Fruit fly (Drosophila melanogaster) whole organism, embryonic: ENCODE results near the gene CG11458.

Source experiments
- B-H1 ChIP-seq: fragments of 200-800 bp; sonication (Bioruptor generic); IDR thresholded peaks from 3 replicates; pipeline ENCODE4 v1.3.6; 2022; ENCODE audit warnings: missing biosample characterization, missing genetic modification characterization
- CG10274 ChIP-seq: fragments of 200-800 bp; sonication (Bioruptor generic); optimal IDR thresholded peaks from 3 replicates; lab custom pipeline; 2017; ENCODE audit warnings: missing biosample characterization, mild to moderate bottlenecking, missing genetic modification characterization
- CG12744 ChIP-seq: fragments of 200-800 bp; sonication (Bioruptor generic); optimal IDR thresholded peaks from 2 replicates; lab custom pipeline; 2016; ENCODE audit warnings: missing biosample characterization, missing genetic modification characterization
- CG16863 ChIP-seq: fragments of 200-800 bp; sonication (Bioruptor generic); optimal IDR thresholded peaks from 3 replicates; lab custom pipeline; 2016; ENCODE audit warnings: missing biosample characterization, missing genetic modification characterization
- CG17359 ChIP-seq: fragments of 200-800 bp; sonication (Bioruptor generic); optimal IDR thresholded peaks from 3 replicates; lab custom pipeline; 2018; ENCODE audit warnings: missing biosample characterization, mild to moderate bottlenecking, missing genetic modification characterization, moderate library complexity
- CG31388 ChIP-seq: fragments of 200-800 bp; sonication (Bioruptor generic); optimal IDR thresholded peaks from 2 replicates; lab custom pipeline; 2016; ENCODE audit warnings: missing biosample characterization, missing genetic modification characterization
- CG3281 ChIP-seq: fragments of 200-800 bp; sonication (Bioruptor generic); optimal IDR thresholded peaks from 3 replicates; lab custom pipeline; 2017; ENCODE audit warnings: missing biosample characterization, mild to moderate bottlenecking, missing genetic modification characterization
- CG6765 ChIP-seq: fragments of 200-800 bp; sonication (Bioruptor generic); optimal IDR thresholded peaks from 3 replicates; lab custom pipeline; 2017; ENCODE audit warnings: missing biosample characterization, mild to moderate bottlenecking, missing genetic modification characterization
- CG6813 ChIP-seq: fragments of 200-800 bp; sonication (Bioruptor generic); optimal IDR thresholded peaks from 2 replicates; lab custom pipeline; 2017; ENCODE audit warnings: missing biosample characterization, missing genetic modification characterization, mild to moderate bottlenecking, moderate library complexity, missing genetic modification reagents
- CG7786 ChIP-seq: fragments of 200-800 bp; sonication (Bioruptor generic); optimal IDR thresholded peaks from 2 replicates; lab custom pipeline; 2016; ENCODE audit warnings: missing biosample characterization, missing genetic modification characterization
- CG7839 ChIP-seq: fragments of 200-800 bp; sonication (Bioruptor generic); optimal IDR thresholded peaks from 3 replicates; lab custom pipeline; 2018; ENCODE audit warnings: missing biosample characterization, mild to moderate bottlenecking, missing genetic modification characterization, moderate library complexity
- CG8281 ChIP-seq: fragments of 200-800 bp; sonication (Bioruptor generic); optimal IDR thresholded peaks from 2 replicates; lab custom pipeline; 2018; ENCODE audit warnings: missing biosample characterization, mild to moderate bottlenecking, missing genetic modification characterization, moderate library complexity
- Camta ChIP-seq: fragments of 200-800 bp; sonication (Bioruptor generic); optimal IDR thresholded peaks from 2 replicates; lab custom pipeline; 2016; ENCODE audit warnings: missing biosample characterization, missing genetic modification characterization
- D19B ChIP-seq: fragments of 200-800 bp; sonication (Bioruptor generic); optimal IDR thresholded peaks from 2 replicates; lab custom pipeline; 2017; ENCODE audit warnings: missing biosample characterization, mild to moderate bottlenecking, missing genetic modification characterization
- Dad ChIP-seq: fragments of 200-800 bp; sonication (Bioruptor generic); optimal IDR thresholded peaks from 3 replicates; lab custom pipeline; 2016; ENCODE audit warnings: missing biosample characterization, missing genetic modification characterization
- Deaf1 ChIP-seq: fragments of 200-800 bp; optimal IDR thresholded peaks from 3 replicates; lab custom pipeline; 2019; ENCODE audit warnings: missing biosample characterization, mild to moderate bottlenecking, missing genetic modification characterization, moderate library complexity
- Dek ChIP-seq: fragments of 200-800 bp; sonication (Bioruptor generic); optimal IDR thresholded peaks from 3 replicates; lab custom pipeline; 2019; ENCODE audit warnings: missing biosample characterization, mild to moderate bottlenecking, missing genetic modification characterization, moderate library complexity
- Doc3 ChIP-seq: fragments of 200-800 bp; sonication (Bioruptor generic); IDR thresholded peaks from 3 replicates; pipeline ENCODE4 v1.3.6; 2022; ENCODE audit warnings: missing biosample characterization, missing genetic modification characterization; ENCODE audit not compliant: partially characterized antibody
- GATAe ChIP-seq: fragments of 200-800 bp; sonication (Bioruptor generic); conservative IDR thresholded peaks from 2 replicates; pipeline ENCODE4 v1.3.6; 2022; ENCODE audit warnings: missing biosample characterization, missing genetic modification characterization
- H15 ChIP-seq: fragments of 200-800 bp; sonication (Bioruptor generic); IDR thresholded peaks from 3 replicates; pipeline ENCODE4 v1.3.6; 2022; ENCODE audit warnings: missing biosample characterization, missing genetic modification characterization
- Hr3 ChIP-seq: fragments of 200-800 bp; sonication (Bioruptor generic); optimal IDR thresholded peaks from 3 replicates; lab custom pipeline; 2016; ENCODE audit warnings: missing biosample characterization, missing genetic modification characterization
- Mes4 ChIP-seq: fragments of 200-800 bp; sonication (Bioruptor generic); optimal IDR thresholded peaks from 2 replicates; lab custom pipeline; 2016; ENCODE audit warnings: missing biosample characterization, missing genetic modification characterization
- Myb ChIP-seq: fragments of 200-800 bp; sonication (Bioruptor generic); optimal IDR thresholded peaks from 2 replicates; lab custom pipeline; 2016; ENCODE audit warnings: missing biosample characterization, missing genetic modification characterization
- Nf-YA ChIP-seq: fragments of 200-800 bp; sonication (Bioruptor generic); IDR thresholded peaks from 2 replicates; pipeline ENCODE4 v1.3.6; 2022; ENCODE audit warnings: missing biosample characterization, missing genetic modification characterization
- TFAM ChIP-seq: fragments of 200-800 bp; sonication (Bioruptor generic); optimal IDR thresholded peaks from 2 replicates; lab custom pipeline; 2017; ENCODE audit warnings: missing biosample characterization, missing genetic modification characterization, inconsistent platforms
- Taf1 ChIP-seq: fragments of 200-800 bp; sonication (Bioruptor generic); IDR thresholded peaks from 2 replicates; pipeline ENCODE4 v1.3.6; 2022; ENCODE audit warnings: missing biosample characterization, missing genetic modification characterization
- Vsx1 ChIP-seq: fragments of 200-800 bp; sonication (Bioruptor generic); optimal IDR thresholded peaks from 2 replicates; lab custom pipeline; 2017; ENCODE audit warnings: missing biosample characterization, mild to moderate bottlenecking, missing genetic modification characterization, missing genetic modification reagents
- YL-1 ChIP-seq: fragments of 200-800 bp; sonication (Bioruptor generic); optimal IDR thresholded peaks from 3 replicates; lab custom pipeline; 2017; ENCODE audit warnings: missing biosample characterization, mild to moderate bottlenecking, missing genetic modification characterization
- ato ChIP-seq: fragments of 200-800 bp; sonication (Bioruptor generic); IDR thresholded peaks from 2 replicates; pipeline ENCODE4 v1.3.6; 2022; ENCODE audit warnings: missing biosample characterization, missing genetic modification characterization; ENCODE audit not compliant: partially characterized antibody
- cato ChIP-seq: fragments of 200-800 bp; sonication (Bioruptor generic); optimal IDR thresholded peaks from 2 replicates; lab custom pipeline; 2016; ENCODE audit warnings: missing biosample characterization, missing genetic modification characterization, borderline replicate concordance
- chinmo ChIP-seq: fragments of 200-800 bp; sonication (Bioruptor generic); IDR thresholded peaks from 4 replicates; pipeline ENCODE4 v1.3.6; 2022; ENCODE audit warnings: missing biosample characterization, missing genetic modification characterization; ENCODE audit not compliant: partially characterized antibody
- corto ChIP-seq: fragments of 200-800 bp; sonication (Bioruptor generic); optimal IDR thresholded peaks from 2 replicates; lab custom pipeline; 2016; ENCODE audit warnings: missing biosample characterization, mild to moderate bottlenecking, missing genetic modification characterization, moderate library complexity
- da ChIP-seq: fragments of 200-800 bp; sonication (Bioruptor generic); optimal IDR thresholded peaks from 2 replicates; lab custom pipeline; 2016; ENCODE audit warnings: missing biosample characterization, missing genetic modification characterization
- dati ChIP-seq: fragments of 200-800 bp; sonication (Bioruptor generic); IDR thresholded peaks from 2 replicates; pipeline ENCODE4 v1.3.6; 2022; ENCODE audit warnings: missing biosample characterization, missing genetic modification characterization
- disco-r ChIP-seq: fragments of 200-800 bp; sonication (Bioruptor generic); optimal IDR thresholded peaks from 2 replicates; lab custom pipeline; 2016; ENCODE audit warnings: missing biosample characterization, missing genetic modification characterization
- exex ChIP-seq: fragments of 200-800 bp; sonication (Bioruptor generic); optimal IDR thresholded peaks from 4 replicates; lab custom pipeline; 2018; ENCODE audit warnings: missing biosample characterization, mild to moderate bottlenecking, missing genetic modification characterization, moderate library complexity
- fd3F ChIP-seq: fragments of 200-800 bp; sonication (Bioruptor generic); optimal IDR thresholded peaks from 2 replicates; lab custom pipeline; 2018; ENCODE audit warnings: missing biosample characterization, mild to moderate bottlenecking, missing genetic modification characterization, moderate library complexity
- ham ChIP-seq: fragments of 200-800 bp; sonication (Bioruptor generic); IDR thresholded peaks from 2 replicates; pipeline ENCODE4 v1.3.6; 2022; ENCODE audit warnings: missing biosample characterization, missing genetic modification characterization
- hkb ChIP-seq, 2 experiments: fragments of 200-800 bp in 1 of 2; fragments of >200 bp in 1 of 2; sonication (Bioruptor generic) in 1 of 2; IDR thresholded peaks in 1 of 2; optimal IDR thresholded peaks in 1 of 2; 2 replicates each; pipeline versions ENCODE4 v1.3.6 to Lab custom; 2017 to 2022; ENCODE audit warnings: missing biosample characterization in 1 of 2, missing genetic modification characterization in 1 of 2
- inv ChIP-seq: fragments of 200-800 bp; sonication (Bioruptor generic); IDR thresholded peaks from 2 replicates; pipeline ENCODE4 v1.3.6; 2022; ENCODE audit warnings: missing biosample characterization, missing genetic modification characterization; ENCODE audit not compliant: partially characterized antibody
- lola ChIP-seq, 3 experiments: fragments of >200 bp in 2 of 3; fragments of 200-800 bp in 1 of 3; sonication (Bioruptor generic) in 1 of 3; optimal IDR thresholded peaks; 2 replicates each; lab custom pipeline; 2017 to 2019; ENCODE audit warnings: missing biosample characterization in 3 of 3, missing genetic modification characterization in 3 of 3, mild to moderate bottlenecking in 1 of 3, moderate library complexity in 1 of 3
- maf-S ChIP-seq: fragments of 200-800 bp; sonication (Bioruptor generic); optimal IDR thresholded peaks from 2 replicates; lab custom pipeline; 2016; ENCODE audit warnings: missing biosample characterization, missing genetic modification characterization
- mirr ChIP-seq: fragments of 200-800 bp; sonication (Bioruptor generic); optimal IDR thresholded peaks from 3 replicates; lab custom pipeline; 2018; ENCODE audit warnings: missing biosample characterization, mild to moderate bottlenecking, missing genetic modification characterization
- pho ChIP-seq: fragments of 200-800 bp; sonication (Bioruptor generic); optimal IDR thresholded peaks from 2 replicates; lab custom pipeline; 2016; ENCODE audit warnings: missing biosample characterization, missing genetic modification characterization
- psq ChIP-seq: fragments of 200-800 bp; sonication (Bioruptor generic); optimal IDR thresholded peaks from 2 replicates; lab custom pipeline; 2017; ENCODE audit warnings: missing biosample characterization, missing genetic modification characterization
- ro ChIP-seq: fragments of 200-800 bp; sonication (Bioruptor generic); IDR thresholded peaks from 2 replicates; pipeline ENCODE4 v1.3.6; 2022; ENCODE audit warnings: missing biosample characterization, missing genetic modification characterization
- sr ChIP-seq: fragments of 200-800 bp; sonication (Bioruptor generic); IDR thresholded peaks from 3 replicates; pipeline ENCODE4 v1.3.6; 2022; ENCODE audit warnings: missing biosample characterization, missing genetic modification characterization
- stwl ChIP-seq: fragments of 200-800 bp; sonication (Bioruptor generic); optimal IDR thresholded peaks from 3 replicates; lab custom pipeline; 2018; ENCODE audit warnings: missing biosample characterization, mild to moderate bottlenecking, missing genetic modification characterization, moderate library complexity
- tna ChIP-seq: fragments of 200-800 bp; sonication (Bioruptor generic); IDR thresholded peaks from 2 replicates; pipeline ENCODE4 v1.3.6; 2022; ENCODE audit warnings: missing biosample characterization, missing genetic modification characterization; ENCODE audit not compliant: partially characterized antibody
- twi ChIP-seq: fragments of 200-800 bp; optimal IDR thresholded peaks from 2 replicates; lab custom pipeline; 2019; ENCODE audit warnings: missing biosample characterization, mild to moderate bottlenecking, missing genetic modification characterization, moderate library complexity
- zfh1 ChIP-seq: fragments of 200-800 bp; sonication (Bioruptor generic); IDR thresholded peaks from 3 replicates; pipeline ENCODE4 v1.3.6; 2022; ENCODE audit warnings: missing biosample characterization, missing genetic modification characterization

Gene CG11458

dm6 chr3L:20950136-20950499, 44.5 kb downstream of the CG11458 start (continued):
- TF ChIP-seq D19B (no peak), CG8281 (tag; lab: Kevin White, UChicago) (peak; percentile 5), stwl (tag; lab: Kevin White, UChicago) (no peak), psq (GFP tag; lab: Kevin White, UChicago) (no peak), CG7786 (GFP tag; lab: Kevin White, UChicago) (no peak), TFAM (GFP tag; lab: Kevin White, UChicago) (no peak), Taf1 (GFP tag; lab: Robert Waterston, UW) (no peak), lola (GFP tag; optimal IDR thresholded peaks at IDR 0.05; lab: Kevin White, UChicago) (peak in 1 of 3 experiments; percentile 81), Mes4 (GFP tag; lab: Kevin White, UChicago) (no peak), Doc3 (GFP tag; lab: Robert Waterston, UW) (no peak), corto (peak; percentile 81), CG6765 (GFP tag; lab: Kevin White, UChicago) (no peak), CG10274 (GFP tag; lab: Kevin White, UChicago) (no peak), H15 (GFP tag; lab: Robert Waterston, UW) (peak; percentile 71), mirr (GFP tag; lab: Kevin White, UChicago) (no peak), CG31388 (GFP tag; lab: Kevin White, UChicago) (no peak), exex (tag; lab: Kevin White, UChicago) (no peak), chinmo (no peak), CG6813 (GFP tag; lab: Kevin White, UChicago) (no peak), CG12744 (GFP tag; lab: Kevin White, UChicago) (no peak), Camta (GFP tag; lab: Kevin White, UChicago) (no peak), Myb (GFP tag; lab: Kevin White, UChicago) (no peak), cato (GFP tag; lab: Kevin White, UChicago) (peak; percentile 6), ro (GFP tag; lab: Robert Waterston, UW) (peak; percentile 32; the same call in 1 of the 2 replicates), Dek (tag; lab: Kevin White, UChicago) (no peak), dati (GFP tag; lab: Robert Waterston, UW) (no peak), YL-1 (GFP tag; lab: Kevin White, UChicago) (no peak), disco-r (no peak), GATAe (GFP tag; lab: Robert Waterston, UW) (no peak), Hr3 (peak; percentile 20), twi (tag; lab: Kevin White, UChicago) (peak; percentile 50), inv (GFP tag; lab: Robert Waterston, UW) (no peak), Nf-YA (GFP tag; lab: Robert Waterston, UW) (no peak), CG17359 (tag; lab: Kevin White, UChicago) (peak; percentile 83), CG16863 (GFP tag; lab: Kevin White, UChicago) (peak; percentile 51), hkb (optimal IDR thresholded peaks at IDR 0.05; lab: Kevin White, UChicago) (no peak), hkb (GFP tag; IDR thresholded peaks at IDR 0.05; lab: Robert Waterston, UW) (peak; percentile 69), ato (GFP tag; lab: Robert Waterston, UW) (no peak), sr (GFP tag; lab: Robert Waterston, UW) (peak; percentile 69; the same call in 1 of the 3 replicates), pho (GFP tag; lab: Kevin White, UChicago) (no peak), tna (no peak), ham (GFP tag; lab: Robert Waterston, UW) (no peak), CG7839 (tag; lab: Kevin White, UChicago) (peak; percentile 75), fd3F (GFP tag; lab: Kevin White, UChicago) (no peak), Vsx1 (GFP tag; lab: Kevin White, UChicago) (no peak), B-H1 (GFP tag; lab: Robert Waterston, UW) (no peak), zfh1 (peak; percentile 66), Dad (GFP tag; lab: Kevin White, UChicago) (no peak), maf-S (GFP tag; lab: Kevin White, UChicago) (no peak), Deaf1 (tag; lab: Kevin White, UChicago) (no peak), da (no peak), CG3281 (no peak)
